Worm (Caenorhabditis elegans): ENCODE data around the gene C34E10.9.

ce11 chrIII:5310940-5311339, 47.7 kb upstream of the C34E10.9 start, which contains the start of gene pqe-1:
- TF ChIP-seq klf-2 (GFP tag; conservative IDR thresholded peaks at IDR 0.05), result no peak
- no peak for TF ChIP-seq ztf-29 (GFP tag; IDR thresholded peaks at IDR 0.05)
- TF ChIP-seq med-1 (GFP tag; optimal IDR thresholded peaks at IDR 0.05; ENCODE audit: insufficient read depth), result no peak
- TF ChIP-seq flt-1 (GFP tag; IDR thresholded peaks at IDR 0.05), result no peak
- no peak for TF ChIP-seq T22C8.4 (GFP tag; IDR thresholded peaks at IDR 0.05)

Measured in whole organism, midembryonic.